Fruit fly (Drosophila melanogaster) whole organism, embryonic: ENCODE results near the gene Helz.

ENCODE experiments used
- Atf-2 ChIP-seq: fragments of 200-800 bp; sonication (Bioruptor generic); optimal IDR thresholded peaks from 2 replicates; lab custom pipeline; 2016; ENCODE audit warnings: missing biosample characterization, missing genetic modification characterization
- B-H2 ChIP-seq: fragments of 200-800 bp; sonication (Bioruptor generic); optimal IDR thresholded peaks from 2 replicates; lab custom pipeline; 2018; ENCODE audit warnings: missing biosample characterization, mild to moderate bottlenecking, missing genetic modification characterization
- Blimp-1 ChIP-seq: fragments of 200-800 bp; sonication (Bioruptor generic); optimal IDR thresholded peaks from 3 replicates; lab custom pipeline; 2018; ENCODE audit warnings: missing biosample characterization, missing genetic modification characterization, mild to moderate bottlenecking, moderate library complexity, missing genetic modification reagents
- BtbVII ChIP-seq: fragments of 200-800 bp; sonication (Bioruptor generic); optimal IDR thresholded peaks from 3 replicates; lab custom pipeline; 2017; ENCODE audit warnings: missing biosample characterization, mild to moderate bottlenecking, missing genetic modification characterization
- CG10209 ChIP-seq: fragments of 200-800 bp; sonication (Bioruptor generic); optimal IDR thresholded peaks from 3 replicates; lab custom pipeline; 2017; ENCODE audit warnings: missing biosample characterization, mild to moderate bottlenecking, missing genetic modification characterization, missing genetic modification reagents
- CG10267 ChIP-seq: fragments of 200-800 bp; sonication (Bioruptor generic); optimal IDR thresholded peaks from 2 replicates; lab custom pipeline; 2018; ENCODE audit warnings: missing biosample characterization, mild to moderate bottlenecking, missing genetic modification characterization, moderate library complexity
- CG12659 ChIP-seq: fragments of 200-800 bp; sonication (Bioruptor generic); optimal IDR thresholded peaks from 3 replicates; lab custom pipeline; 2017; ENCODE audit warnings: mild to moderate bottlenecking, missing biosample characterization, missing genetic modification reagents, missing genetic modification characterization
- CG13123 ChIP-seq: fragments of 200-800 bp; sonication (Bioruptor generic); optimal IDR thresholded peaks from 2 replicates; lab custom pipeline; 2016; ENCODE audit warnings: missing biosample characterization, missing genetic modification characterization
- CG13287 ChIP-seq: fragments of 200-800 bp; sonication (Bioruptor generic); IDR thresholded peaks from 2 replicates; pipeline ENCODE4 v1.3.6; 2022; ENCODE audit warnings: missing biosample characterization, missing genetic modification characterization; ENCODE audit not compliant: partially characterized antibody
- CG14860 ChIP-seq: fragments of 200-800 bp; sonication (Bioruptor generic); IDR thresholded peaks from 3 replicates; pipeline ENCODE4 v1.3.6; 2022; ENCODE audit warnings: missing biosample characterization, missing genetic modification characterization; ENCODE audit not compliant: partially characterized antibody
- CG1792 ChIP-seq: fragments of 200-800 bp; sonication (Bioruptor generic); optimal IDR thresholded peaks from 2 replicates; lab custom pipeline; 2016; ENCODE audit warnings: missing biosample characterization, missing genetic modification characterization
- CG2116 ChIP-seq: fragments of 200-800 bp; sonication (Bioruptor generic); optimal IDR thresholded peaks from 3 replicates; lab custom pipeline; 2018; ENCODE audit warnings: missing biosample characterization, mild to moderate bottlenecking, missing genetic modification characterization
- CG2875 ChIP-seq: fragments of 200-800 bp; sonication (Bioruptor generic); optimal IDR thresholded peaks from 2 replicates; lab custom pipeline; 2017; ENCODE audit warnings: missing biosample characterization, mild to moderate bottlenecking, missing genetic modification characterization, missing genetic modification reagents
- CG34376 ChIP-seq: fragments of 200-800 bp; sonication (Bioruptor generic); optimal IDR thresholded peaks from 2 replicates; lab custom pipeline; 2018; ENCODE audit warnings: missing biosample characterization, mild to moderate bottlenecking, missing genetic modification characterization
- CG4730 ChIP-seq: fragments of 200-800 bp; sonication (Bioruptor generic); IDR thresholded peaks from 2 replicates; pipeline ENCODE4 v1.3.6; 2022; ENCODE audit warnings: missing biosample characterization, missing genetic modification characterization
- CG6813 ChIP-seq: fragments of 200-800 bp; sonication (Bioruptor generic); optimal IDR thresholded peaks from 2 replicates; lab custom pipeline; 2017; ENCODE audit warnings: missing biosample characterization, missing genetic modification characterization, mild to moderate bottlenecking, moderate library complexity, missing genetic modification reagents
- CG6854 ChIP-seq: fragments of 200-800 bp; sonication (Bioruptor generic); optimal IDR thresholded peaks from 3 replicates; lab custom pipeline; 2017; ENCODE audit warnings: missing biosample characterization, mild to moderate bottlenecking, missing genetic modification characterization
- CG7271 ChIP-seq: fragments of 200-800 bp; sonication (Bioruptor generic); optimal IDR thresholded peaks from 2 replicates; lab custom pipeline; 2018; ENCODE audit warnings: missing biosample characterization, mild to moderate bottlenecking, missing genetic modification characterization, moderate library complexity
- CG7372 ChIP-seq: fragments of 200-800 bp; sonication (Bioruptor generic); IDR thresholded peaks from 2 replicates; pipeline ENCODE4 v1.3.6; 2022; ENCODE audit warnings: missing biosample characterization, missing genetic modification characterization
- CG7987 ChIP-seq: fragments of 200-800 bp; sonication (Bioruptor generic); optimal IDR thresholded peaks from 2 replicates; lab custom pipeline; 2018; ENCODE audit warnings: missing biosample characterization, mild to moderate bottlenecking, missing genetic modification characterization, moderate library complexity
- CG9437 ChIP-seq: fragments of 200-800 bp; sonication (Bioruptor generic); optimal IDR thresholded peaks from 2 replicates; lab custom pipeline; 2018; ENCODE audit warnings: missing biosample characterization, mild to moderate bottlenecking, missing genetic modification characterization
- Dek ChIP-seq: fragments of 200-800 bp; sonication (Bioruptor generic); optimal IDR thresholded peaks from 3 replicates; lab custom pipeline; 2019; ENCODE audit warnings: missing biosample characterization, mild to moderate bottlenecking, missing genetic modification characterization, moderate library complexity
- E2f1 ChIP-seq: fragments of 200-800 bp; sonication (Bioruptor generic); IDR thresholded peaks from 2 replicates; pipeline ENCODE4 v1.3.6; 2022; ENCODE audit warnings: missing biosample characterization, missing genetic modification characterization
- Elba2 ChIP-seq: fragments of 200-800 bp; sonication (Bioruptor generic); optimal IDR thresholded peaks from 3 replicates; lab custom pipeline; 2016; ENCODE audit warnings: missing biosample characterization, missing genetic modification characterization
- HHEX ChIP-seq: fragments of 200-800 bp; sonication (Bioruptor generic); optimal IDR thresholded peaks from 3 replicates; lab custom pipeline; 2017; ENCODE audit warnings: missing biosample characterization, mild to moderate bottlenecking, missing genetic modification characterization, missing genetic modification reagents
- Mad ChIP-seq: fragments of 200-800 bp; sonication (Bioruptor generic); optimal IDR thresholded peaks from 2 replicates; lab custom pipeline; 2016; ENCODE audit warnings: missing biosample characterization, missing genetic modification characterization
- NC2α ChIP-seq: fragments of 200-800 bp; sonication (Bioruptor generic); optimal IDR thresholded peaks from 2 replicates; lab custom pipeline; 2016; ENCODE audit warnings: missing biosample characterization, missing genetic modification characterization
- NK7.1 ChIP-seq: fragments of 200-800 bp; sonication (Bioruptor generic); optimal IDR thresholded peaks from 3 replicates; lab custom pipeline; 2016; ENCODE audit warnings: missing biosample characterization, missing genetic modification characterization
- Nf-YC ChIP-seq: fragments of 200-800 bp; optimal IDR thresholded peaks from 3 replicates; lab custom pipeline; 2019; ENCODE audit warnings: missing biosample characterization, mild to moderate bottlenecking, missing genetic modification characterization, moderate library complexity
- Oaz ChIP-seq: fragments of 200-800 bp; sonication (Bioruptor generic); IDR thresholded peaks from 2 replicates; pipeline ENCODE4 v1.3.6; 2022; ENCODE audit warnings: missing biosample characterization, missing genetic modification characterization
- PHDP ChIP-seq: fragments of 200-800 bp; sonication (Bioruptor generic); optimal IDR thresholded peaks from 3 replicates; lab custom pipeline; 2018; ENCODE audit warnings: missing biosample characterization, mild to moderate bottlenecking, missing genetic modification characterization, moderate library complexity
- Scr ChIP-seq: fragments of 200-800 bp; sonication (Bioruptor generic); IDR thresholded peaks from 2 replicates; pipeline ENCODE4 v1.3.6; 2022; ENCODE audit warnings: missing biosample characterization, missing genetic modification characterization; ENCODE audit not compliant: partially characterized antibody
- Sox102F ChIP-seq: fragments of 200-800 bp; sonication (Bioruptor generic); optimal IDR thresholded peaks from 2 replicates; lab custom pipeline; 2018; ENCODE audit warnings: missing biosample characterization, mild to moderate bottlenecking, missing genetic modification characterization, moderate library complexity
- Xbp1 ChIP-seq: fragments of 200-800 bp; sonication (Bioruptor generic); optimal IDR thresholded peaks from 3 replicates; lab custom pipeline; 2016; ENCODE audit warnings: missing biosample characterization, mild to moderate bottlenecking, missing genetic modification characterization
- btn ChIP-seq: fragments of 200-800 bp; sonication (Bioruptor generic); optimal IDR thresholded peaks from 2 replicates; lab custom pipeline; 2016; ENCODE audit warnings: missing biosample characterization, missing genetic modification characterization
- chinmo ChIP-seq: fragments of 200-800 bp; sonication (Bioruptor generic); IDR thresholded peaks from 4 replicates; pipeline ENCODE4 v1.3.6; 2022; ENCODE audit warnings: missing biosample characterization, missing genetic modification characterization; ENCODE audit not compliant: partially characterized antibody
- ci ChIP-seq: fragments of 200-800 bp; sonication (Bioruptor generic); IDR thresholded peaks from 3 replicates; pipeline ENCODE4 v1.3.6; 2022; ENCODE audit warnings: missing biosample characterization, missing genetic modification characterization
- dati ChIP-seq: fragments of 200-800 bp; sonication (Bioruptor generic); IDR thresholded peaks from 2 replicates; pipeline ENCODE4 v1.3.6; 2022; ENCODE audit warnings: missing biosample characterization, missing genetic modification characterization
- gfzf ChIP-seq: fragments of 200-800 bp; sonication (Bioruptor generic); optimal IDR thresholded peaks from 2 replicates; lab custom pipeline; 2016; ENCODE audit warnings: missing biosample characterization, mild to moderate bottlenecking, missing genetic modification characterization, moderate library complexity
- h ChIP-seq: fragments of >200 bp; optimal IDR thresholded peaks from 2 replicates; lab custom pipeline; 2017
- hkb ChIP-seq, 2 experiments: fragments of 200-800 bp in 1 of 2; fragments of >200 bp in 1 of 2; sonication (Bioruptor generic) in 1 of 2; IDR thresholded peaks in 1 of 2; optimal IDR thresholded peaks in 1 of 2; 2 replicates each; pipeline versions ENCODE4 v1.3.6 to Lab custom; 2017 to 2022; ENCODE audit warnings: missing biosample characterization in 1 of 2, missing genetic modification characterization in 1 of 2
- mirr ChIP-seq: fragments of 200-800 bp; sonication (Bioruptor generic); optimal IDR thresholded peaks from 3 replicates; lab custom pipeline; 2018; ENCODE audit warnings: missing biosample characterization, mild to moderate bottlenecking, missing genetic modification characterization
- onecut ChIP-seq: fragments of 200-800 bp; sonication (Bioruptor generic); IDR thresholded peaks from 2 replicates; pipeline ENCODE4 v1.3.6; 2022; ENCODE audit warnings: missing biosample characterization, missing genetic modification characterization
- pfk ChIP-seq: fragments of 200-800 bp; sonication (Bioruptor generic); optimal IDR thresholded peaks from 2 replicates; lab custom pipeline; 2018; ENCODE audit warnings: missing biosample characterization, mild to moderate bottlenecking, missing genetic modification characterization, moderate library complexity
- so ChIP-seq: fragments of 200-800 bp; sonication (Bioruptor generic); IDR thresholded peaks from 3 replicates; pipeline ENCODE4 v1.3.6; 2022; ENCODE audit warnings: missing biosample characterization, missing genetic modification characterization
- sqz ChIP-seq: fragments of 200-800 bp; sonication (Bioruptor generic); optimal IDR thresholded peaks from 3 replicates; lab custom pipeline; 2018; ENCODE audit warnings: missing biosample characterization, mild to moderate bottlenecking, missing genetic modification characterization
- stwl ChIP-seq: fragments of 200-800 bp; sonication (Bioruptor generic); optimal IDR thresholded peaks from 3 replicates; lab custom pipeline; 2018; ENCODE audit warnings: missing biosample characterization, mild to moderate bottlenecking, missing genetic modification characterization, moderate library complexity
- tin ChIP-seq: fragments of 200-800 bp; sonication (Bioruptor generic); optimal IDR thresholded peaks from 3 replicates; lab custom pipeline; 2016; ENCODE audit warnings: missing biosample characterization, missing genetic modification characterization
- zen ChIP-seq: fragments of 200-800 bp; sonication (Bioruptor generic); optimal IDR thresholded peaks from 3 replicates; lab custom pipeline; 2018; ENCODE audit warnings: missing biosample characterization, mild to moderate bottlenecking, missing genetic modification characterization, moderate library complexity

The Helz gene

DNA sequence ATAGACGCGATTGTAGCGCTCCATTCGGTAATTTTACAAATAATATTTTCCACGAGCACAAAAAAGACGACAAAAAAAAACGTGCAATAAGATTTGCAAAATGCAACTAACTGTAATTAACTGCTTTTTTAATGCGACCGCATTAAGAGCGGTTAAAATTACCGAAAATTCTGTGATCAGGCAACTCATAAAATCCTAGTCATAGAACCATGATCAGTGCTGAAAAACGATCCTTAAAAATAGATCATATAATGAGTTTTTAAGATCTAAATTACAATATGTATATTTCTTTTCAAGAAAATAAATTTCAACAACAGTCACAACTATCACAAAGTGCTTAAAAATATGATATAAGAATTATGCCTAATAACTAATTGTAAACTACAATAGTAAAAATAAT is 13.5 kb downstream of the Helz start, which contains the start of gene gnu:
Gene gnu (minus strand): TSS at position 125 of the 400 bp plus-strand sequence.
- TF ChIP-seq tin (no peak), CG4730 (no peak), Blimp-1 (GFP tag; lab: Kevin White, UChicago) (no peak), h (lab: Kevin White, UChicago) (no peak), CG13123 (GFP tag; lab: Kevin White, UChicago) (no peak), HHEX (no peak), pfk (GFP tag; lab: Kevin White, UChicago) (no peak), zen (peak; percentile 75), ci (GFP tag; lab: Robert Waterston, UW) (no peak), onecut (no peak), CG12659 (GFP tag; lab: Kevin White, UChicago) (no peak), mirr (GFP tag; lab: Kevin White, UChicago) (no peak), CG10209 (no peak), BtbVII (GFP tag; lab: Kevin White, UChicago) (no peak), B-H2 (GFP tag; lab: Kevin White, UChicago) (no peak), sqz (GFP tag; lab: Kevin White, UChicago) (no peak), CG7987 (GFP tag; lab: Kevin White, UChicago) (no peak), CG6813 (GFP tag; lab: Kevin White, UChicago) (no peak), CG10267 (peak; percentile 63), NK7.1 (GFP tag; lab: Kevin White, UChicago) (no peak), gfzf (GFP tag; lab: Kevin White, UChicago) (peak; percentile 39), Atf-2 (GFP tag; lab: Kevin White, UChicago) (no peak), Elba2 (peak; percentile 76), dati (GFP tag; lab: Robert Waterston, UW) (no peak), Mad (GFP tag; lab: Kevin White, UChicago) (no peak), Xbp1 (no peak), btn (GFP tag; lab: Kevin White, UChicago) (no peak), stwl (tag; lab: Kevin White, UChicago) (peak; percentile 89), Nf-YC (tag; lab: Kevin White, UChicago) (no peak)
- TF ChIP-seq, all 482 proteins: peak for 5

DNA sequence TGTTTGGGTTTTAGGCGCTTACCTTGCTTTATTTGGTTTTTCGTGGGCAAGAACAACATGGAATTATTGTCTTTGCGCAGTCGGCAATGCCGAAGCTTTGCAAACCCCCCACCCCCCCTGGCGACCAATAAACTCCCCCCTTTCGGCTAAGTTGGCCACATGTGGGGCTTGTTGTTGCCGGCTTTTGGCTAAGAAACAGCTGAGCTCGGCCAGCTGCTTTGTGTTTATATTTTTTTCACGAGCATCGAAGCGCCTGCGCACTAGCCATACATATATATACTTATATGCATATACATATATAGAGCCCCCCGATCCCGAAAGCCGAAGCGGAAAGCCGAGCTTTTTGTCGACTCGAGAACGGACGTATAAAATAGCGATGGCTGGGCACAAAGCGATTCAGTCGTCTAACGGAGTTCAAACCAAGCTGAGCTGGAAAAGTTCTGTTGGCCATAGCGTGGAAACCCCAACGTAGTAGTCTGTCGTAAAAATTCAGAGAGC is 15.0 kb downstream of the Helz start, which contains the start of gene CG17839:
Gene CG17839 (plus strand): TSS at position 413 of the 498 bp plus-strand sequence.
- no peak for TF ChIP-seq CG2116 (GFP tag; lab: Kevin White, UChicago)
- peak; percentile 9 for TF ChIP-seq PHDP
- TF ChIP-seq Scr (GFP tag; lab: Robert Waterston, UW), result 0 out of 2 replicates have a peak, but pooled peaks have one; percentile 32
- no peak for TF ChIP-seq Sox102F (GFP tag; lab: Kevin White, UChicago)
- 0 out of 2 replicates have a peak, but pooled peaks have one; percentile 8 for TF ChIP-seq E2f1 (GFP tag; lab: Robert Waterston, UW)
- TF ChIP-seq so, result peak; percentile 32; the same call in 1 of the 3 replicates
- no peak for TF ChIP-seq NC2α
- peak; percentile 10 for TF ChIP-seq Dek (tag; lab: Kevin White, UChicago)
- 0 out of 2 replicates have a peak, but pooled peaks have one; percentile 10 for TF ChIP-seq Oaz (GFP tag; lab: Robert Waterston, UW)
- no peak for TF ChIP-seq CG1792 (GFP tag; lab: Kevin White, UChicago)
- no peak for TF ChIP-seq CG7372 (GFP tag; lab: Robert Waterston, UW)
- TF ChIP-seq hkb (optimal IDR thresholded peaks at IDR 0.05; lab: Kevin White, UChicago), result no peak
- 0 out of 2 replicates have a peak, but pooled peaks have one; percentile 24 for TF ChIP-seq hkb (GFP tag; IDR thresholded peaks at IDR 0.05; lab: Robert Waterston, UW)
- no peak for TF ChIP-seq CG2875 (GFP tag; lab: Kevin White, UChicago)
- TF ChIP-seq CG9437 (GFP tag; lab: Kevin White, UChicago), result peak; percentile 17
- peak; percentile 21 for TF ChIP-seq BtbVII (GFP tag; lab: Kevin White, UChicago)
- TF ChIP-seq CG14860, result 0 out of 3 replicates have a peak, but pooled peaks have one; percentile 34
- TF ChIP-seq chinmo (GFP tag; lab: Robert Waterston, UW), result peak; percentile 96; the same call in 3 of the 4 replicates
- TF ChIP-seq CG6854 (GFP tag; lab: Kevin White, UChicago), result peak; percentile 13
- peak; percentile 71 for TF ChIP-seq CG34376
- no peak for TF ChIP-seq CG7271 (tag; lab: Kevin White, UChicago)
- TF ChIP-seq CG13287, result peak; percentile 61
